Worm (Caenorhabditis elegans) whole organism, midembryonic: ENCODE data around the gene F35H12.1.

Source experiments
- T22C8.4 ChIP-seq: fragments of 200-800 bp; sonication (Bioruptor generic); IDR thresholded peaks from 2 replicates; pipeline ENCODE4 v1.3.6; 2022; ENCODE audit warnings: missing genetic modification characterization, missing compliant biosample characterization
- cog-1 ChIP-seq: sonication (generic microtip); optimal IDR thresholded peaks from 2 replicates; lab custom pipeline; 2016; ENCODE audit warnings: missing genetic modification characterization, missing compliant biosample characterization
- flt-1 ChIP-seq: fragments of 200-800 bp; sonication (Bioruptor generic); IDR thresholded peaks from 2 replicates; pipeline ENCODE4 v1.3.6; 2022; ENCODE audit warnings: missing genetic modification characterization, missing compliant biosample characterization
- klf-2 ChIP-seq: fragments of 200-800 bp; sonication (Bioruptor generic); conservative IDR thresholded peaks from 2 replicates; pipeline ENCODE4 v1.3.6; 2022; ENCODE audit warnings: missing genetic modification reagents, missing genetic modification characterization, missing compliant biosample characterization
- med-1 ChIP-seq: sonication (generic microtip); optimal IDR thresholded peaks from 2 replicates; lab custom pipeline; 2017; ENCODE audit warnings: missing genetic modification characterization, mild to moderate bottlenecking, missing compliant biosample characterization, antibody characterized with exemption, missing genetic modification reagents; ENCODE audit not compliant: insufficient read depth
- ref-1 ChIP-seq: fragments of 200-800 bp; sonication (Bioruptor generic); conservative IDR thresholded peaks from 2 replicates; pipeline ENCODE4 v1.3.6; 2022; ENCODE audit warnings: missing genetic modification reagents, missing genetic modification characterization, missing compliant biosample characterization
- tab-1 ChIP-seq: fragments of 200-800 bp; sonication (Bioruptor generic); IDR thresholded peaks from 2 replicates; pipeline ENCODE4 v1.3.6; 2022; ENCODE audit warnings: missing genetic modification characterization, missing compliant biosample characterization
- ztf-23 ChIP-seq: fragments of 200-800 bp; sonication (Bioruptor generic); IDR thresholded peaks from 2 replicates; pipeline ENCODE4 v1.3.6; 2022; ENCODE audit warnings: missing genetic modification reagents, missing genetic modification characterization, missing compliant biosample characterization
- ztf-29 ChIP-seq: fragments of 200-800 bp; sonication (Bioruptor generic); IDR thresholded peaks from 2 replicates; pipeline ENCODE4 v1.3.6; 2022; ENCODE audit warnings: missing genetic modification reagents, missing genetic modification characterization, missing compliant biosample characterization

The F35H12.1 gene

DNA sequence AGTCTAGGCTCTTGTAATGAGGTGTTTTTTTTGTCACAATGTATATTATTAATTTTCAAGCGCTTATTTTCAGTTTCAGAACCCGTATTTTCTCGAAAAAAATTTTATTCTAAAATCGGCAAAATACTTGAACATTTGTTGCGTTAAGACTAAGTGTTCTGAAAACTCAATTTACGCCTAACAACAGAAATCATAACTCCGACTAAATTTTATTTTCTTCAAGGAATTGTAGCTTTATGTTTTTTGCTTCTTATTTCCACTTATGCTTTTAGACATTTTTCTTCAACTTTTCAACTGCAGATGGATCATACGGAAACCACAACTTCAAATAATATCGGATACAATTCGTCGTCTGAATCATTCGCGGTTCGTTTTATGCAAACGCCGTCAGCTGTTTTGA is at the start of gene F35H12.1:
TSS of gene F35H12.1 (plus strand) at position 301 of the 400 bp plus-strand sequence.
- TF ChIP-seq med-1 (GFP tag; lab: Kevin White, UChicago) (no peak), T22C8.4 (GFP tag; lab: Robert Waterston, UW) (no peak)

DNA sequence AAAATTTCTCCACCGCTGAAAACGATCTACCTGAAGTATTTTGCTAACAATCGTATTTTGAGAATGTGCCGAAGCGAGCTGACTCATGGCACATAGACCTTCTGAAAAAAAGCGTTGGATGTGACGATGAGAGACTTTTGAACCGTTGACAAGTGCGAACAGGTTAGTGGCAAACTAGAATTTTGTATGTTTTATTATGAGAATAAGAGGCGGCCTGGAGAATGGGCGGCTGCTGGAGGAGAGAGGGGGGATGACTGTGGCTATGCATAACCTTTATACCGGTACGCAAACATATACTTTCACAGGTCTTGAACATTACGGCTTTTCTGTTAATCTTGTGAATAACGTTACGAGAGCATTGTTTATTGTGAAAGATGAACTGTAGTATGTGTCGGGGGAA is 45.3 kb upstream of the F35H12.1 start, which contains the start of gene mam-1:
TSS of gene mam-1 (minus strand) at position 101 of the 400 bp plus-strand sequence.
- no peak for TF ChIP-seq med-1 (GFP tag; lab: Kevin White, UChicago)
- TF ChIP-seq ztf-23 (GFP tag; lab: Robert Waterston, UW), result no peak
- TF ChIP-seq flt-1 (GFP tag; lab: Robert Waterston, UW), result no peak
- no peak for TF ChIP-seq klf-2
- no peak for TF ChIP-seq T22C8.4 (GFP tag; lab: Robert Waterston, UW)
- no peak for TF ChIP-seq cog-1 (tag; lab: Kevin White, UChicago)
- TF ChIP-seq ref-1 (GFP tag; lab: Robert Waterston, UW), result no peak
- TF ChIP-seq ztf-29, result no peak
- TF ChIP-seq tab-1 (GFP tag; lab: Robert Waterston, UW), result no peak

DNA sequence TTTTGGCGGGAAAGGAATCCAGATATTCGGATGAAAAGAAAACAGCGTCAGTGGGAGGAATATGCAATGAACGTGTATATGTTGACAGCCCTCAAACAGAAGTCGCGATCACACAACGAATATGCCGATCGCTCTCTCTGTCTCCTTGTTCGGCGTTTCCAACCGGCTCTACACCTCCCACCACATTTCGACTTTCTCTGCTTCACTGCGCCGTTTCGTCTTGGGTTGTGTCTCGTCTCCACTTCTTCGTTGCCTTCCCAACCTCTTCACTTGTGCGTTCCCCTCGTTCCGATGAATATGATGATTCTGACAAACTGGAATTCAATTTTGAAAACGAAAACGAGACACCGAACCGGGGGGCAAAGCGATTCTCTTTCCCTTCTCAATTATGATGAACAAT is 35.7 kb upstream of the F35H12.1 start, which contains the start of gene mab-7:
TSS of gene mab-7 (minus strand) at position 101 of the 400 bp plus-strand sequence.
- TF ChIP-seq ztf-23 (GFP tag; lab: Robert Waterston, UW) (no peak), med-1 (GFP tag; lab: Kevin White, UChicago) (no peak), flt-1 (GFP tag; lab: Robert Waterston, UW) (no peak), ztf-29 (no peak), ref-1 (GFP tag; lab: Robert Waterston, UW) (no peak), klf-2 (no peak), cog-1 (tag; lab: Kevin White, UChicago) (no peak), tab-1 (GFP tag; lab: Robert Waterston, UW) (no peak)

DNA sequence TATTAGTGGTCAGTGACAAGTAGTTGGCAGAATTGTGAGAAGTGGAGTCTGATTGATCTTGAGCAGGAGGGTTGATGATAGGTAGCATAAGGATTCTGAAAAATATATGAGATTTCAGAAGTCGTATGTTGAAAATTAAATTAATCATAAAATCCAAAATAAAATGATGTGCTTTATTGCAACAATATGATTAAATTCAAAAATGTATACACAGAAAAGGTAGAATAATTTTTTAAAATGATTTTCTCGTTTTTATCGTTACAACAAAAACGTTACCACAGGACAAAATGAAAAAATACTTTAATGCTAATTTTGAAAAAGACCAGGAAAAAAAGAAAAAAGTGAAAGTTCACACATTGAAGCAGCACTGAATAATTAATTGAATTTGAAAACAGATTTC is 31.1 kb upstream of the F35H12.1 start, which contains the start of gene ZC13.10:
TSS of gene ZC13.10 (minus strand) at position 101 of the 400 bp plus-strand sequence.
- no peak for TF ChIP-seq ztf-23 (GFP tag; lab: Robert Waterston, UW)
- no peak for TF ChIP-seq flt-1 (GFP tag; lab: Robert Waterston, UW)
- TF ChIP-seq ref-1 (GFP tag; lab: Robert Waterston, UW), result no peak
- no peak for TF ChIP-seq cog-1 (tag; lab: Kevin White, UChicago)

DNA sequence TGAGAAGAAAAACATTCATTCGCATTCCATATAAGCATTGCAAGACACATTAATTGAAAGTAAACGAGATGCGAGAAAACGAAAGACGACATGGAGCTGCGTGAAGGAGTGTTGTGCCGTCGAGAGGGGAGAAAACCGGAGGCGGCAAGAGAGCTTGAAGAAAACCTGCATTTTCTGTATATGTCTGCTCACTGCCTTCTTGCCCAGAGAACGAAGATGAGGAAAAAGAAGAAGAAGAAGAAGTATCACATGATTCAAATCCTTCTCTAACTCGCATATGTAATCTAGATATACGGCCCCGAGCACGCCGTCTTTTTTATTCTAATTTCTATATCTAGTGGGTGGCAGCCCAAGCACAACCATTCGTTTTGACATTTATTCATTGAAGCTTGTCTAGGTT is 23.3 kb upstream of the F35H12.1 start:
- TF ChIP-seq ztf-23 (GFP tag; lab: Robert Waterston, UW) (no peak), T22C8.4 (GFP tag; lab: Robert Waterston, UW) (no peak), klf-2 (no peak), ztf-29 (no peak), cog-1 (tag; lab: Kevin White, UChicago) (no peak), med-1 (GFP tag; lab: Kevin White, UChicago) (no peak), flt-1 (GFP tag; lab: Robert Waterston, UW) (no peak), tab-1 (GFP tag; lab: Robert Waterston, UW) (no peak), ref-1 (GFP tag; lab: Robert Waterston, UW) (no peak)

DNA sequence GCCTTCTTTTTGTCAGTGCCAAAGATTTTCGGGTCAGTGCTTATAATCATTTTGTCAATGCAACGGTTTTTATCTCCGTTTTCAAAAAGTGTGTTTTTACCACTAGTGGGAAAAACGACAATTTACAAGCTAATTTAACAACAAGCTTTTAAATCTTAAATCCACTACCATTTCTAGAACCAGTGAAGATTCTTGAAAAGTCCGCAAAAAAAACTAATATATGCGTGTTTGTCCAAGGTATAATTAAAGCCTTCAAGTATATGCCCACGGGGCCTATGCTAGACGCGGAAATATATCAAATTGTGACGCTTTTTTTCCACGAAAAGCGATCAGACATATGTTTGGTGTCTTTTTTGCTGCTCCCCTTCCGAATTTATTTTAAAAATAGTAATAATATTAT is 21.0 kb upstream of the F35H12.1 start:
- TF ChIP-seq ref-1 (GFP tag; lab: Robert Waterston, UW) (no peak), med-1 (GFP tag; lab: Kevin White, UChicago) (no peak), ztf-23 (GFP tag; lab: Robert Waterston, UW) (no peak), tab-1 (GFP tag; lab: Robert Waterston, UW) (no peak), ztf-29 (no peak), flt-1 (GFP tag; lab: Robert Waterston, UW) (no peak), cog-1 (tag; lab: Kevin White, UChicago) (no peak), klf-2 (no peak), T22C8.4 (GFP tag; lab: Robert Waterston, UW) (no peak)

DNA sequence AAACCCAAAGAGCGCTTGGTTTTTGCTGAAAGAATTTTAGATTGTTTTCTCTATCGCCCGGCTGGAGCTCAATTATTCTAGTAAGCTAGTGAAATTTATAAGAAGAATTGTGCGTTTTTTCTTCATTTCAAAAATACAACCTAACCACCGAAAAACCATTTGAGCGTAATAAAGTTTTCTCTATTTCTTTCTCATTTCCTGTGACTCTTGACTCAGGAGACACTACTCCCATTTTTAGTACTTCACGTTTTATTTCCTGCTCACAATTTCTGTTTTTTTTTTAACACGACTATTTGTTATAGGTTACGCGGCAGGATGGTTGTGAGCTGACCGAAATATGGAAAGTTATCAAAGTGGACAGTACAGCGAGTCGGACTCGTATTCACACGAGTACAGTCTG is 20.6 kb upstream of the F35H12.1 start, which contains the start of gene F35H12.6:
TSS of gene F35H12.6 (plus strand) at position 301 of the 400 bp plus-strand sequence.
- no peak for TF ChIP-seq T22C8.4 (GFP tag; lab: Robert Waterston, UW)
- no peak for TF ChIP-seq klf-2
- TF ChIP-seq tab-1 (GFP tag; lab: Robert Waterston, UW), result no peak
- no peak for TF ChIP-seq flt-1 (GFP tag; lab: Robert Waterston, UW)
- no peak for TF ChIP-seq med-1 (GFP tag; lab: Kevin White, UChicago)
- no peak for TF ChIP-seq ztf-29

DNA sequence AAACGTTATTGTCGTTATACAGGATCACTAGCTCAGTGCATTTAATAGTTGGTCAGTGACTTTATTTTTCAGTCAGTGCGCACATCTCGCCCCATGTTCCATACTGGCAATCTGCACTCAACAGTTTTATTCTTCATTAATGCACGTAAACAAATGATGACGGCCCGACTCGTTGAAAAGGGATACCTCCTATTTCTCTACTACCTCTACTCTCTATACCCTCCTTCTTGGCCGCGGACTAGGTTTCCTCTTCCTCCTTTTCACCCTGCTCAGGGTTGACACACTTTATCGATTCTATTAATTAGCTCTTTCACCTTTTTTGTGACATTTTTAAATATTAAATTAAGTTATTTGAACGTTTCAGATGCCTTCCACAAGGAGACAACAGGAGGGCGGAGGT is 18.1 kb upstream of the F35H12.1 start, which contains the start of gene sel-12:
TSS of gene sel-12 (plus strand) at position 358 of the 400 bp plus-strand sequence.
- TF ChIP-seq tab-1 (GFP tag; lab: Robert Waterston, UW) (no peak), klf-2 (no peak), ztf-29 (no peak), med-1 (GFP tag; lab: Kevin White, UChicago) (no peak), T22C8.4 (GFP tag; lab: Robert Waterston, UW) (no peak), flt-1 (GFP tag; lab: Robert Waterston, UW) (no peak), ref-1 (GFP tag; lab: Robert Waterston, UW) (no peak), ztf-23 (GFP tag; lab: Robert Waterston, UW) (no peak), cog-1 (tag; lab: Kevin White, UChicago) (no peak)

DNA sequence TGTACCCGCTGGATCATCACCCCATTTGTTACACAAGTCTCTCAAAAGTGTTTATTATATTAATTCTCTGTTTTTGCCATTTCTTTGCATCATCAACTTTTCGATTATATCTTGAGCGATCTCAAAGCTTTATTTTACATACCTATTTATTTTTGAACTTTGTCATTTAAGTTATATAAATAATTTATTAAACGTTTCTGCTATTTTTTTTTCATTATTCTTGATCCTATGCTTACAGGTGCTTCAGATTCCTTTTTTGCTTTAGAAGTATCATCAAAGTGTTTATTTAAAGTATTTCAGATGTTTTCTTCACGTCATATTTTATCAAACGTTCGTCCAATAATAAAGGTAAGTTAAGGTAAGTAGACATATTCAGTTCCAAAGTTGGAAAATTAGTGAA is 15.5 kb upstream of the F35H12.1 start, which contains the start of gene F35H12.5:
TSS of gene F35H12.5 (plus strand) at position 301 of the 400 bp plus-strand sequence.
- TF ChIP-seq flt-1 (GFP tag; lab: Robert Waterston, UW), result no peak
- TF ChIP-seq ztf-29, result no peak
- no peak for TF ChIP-seq ref-1 (GFP tag; lab: Robert Waterston, UW)
- no peak for TF ChIP-seq cog-1 (tag; lab: Kevin White, UChicago)
- no peak for TF ChIP-seq ztf-23 (GFP tag; lab: Robert Waterston, UW)
- no peak for TF ChIP-seq klf-2
- no peak for TF ChIP-seq med-1 (GFP tag; lab: Kevin White, UChicago)
